Worm (Caenorhabditis elegans): ENCODE results near the gene dhs-24.

DNA sequence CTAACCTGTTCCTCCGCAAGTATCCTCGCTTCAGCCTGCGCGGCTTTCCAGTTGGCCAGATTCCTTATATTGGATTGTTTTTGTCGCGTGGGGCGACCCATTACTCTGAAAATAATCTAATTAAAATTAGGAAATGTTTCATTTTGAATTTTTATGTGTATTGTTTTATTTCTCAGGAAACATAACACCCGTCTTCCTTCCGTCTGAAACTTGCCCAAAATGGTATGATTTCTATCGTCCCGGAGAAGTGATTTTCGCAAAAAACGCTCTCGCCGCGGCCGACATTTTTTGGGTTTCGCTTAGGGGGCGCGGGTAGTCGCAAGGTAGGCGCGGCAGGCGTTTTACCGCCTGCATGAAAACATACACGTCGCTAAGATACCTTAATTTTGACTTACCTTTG lies 39.8 kb upstream of the dhs-24 start, which contains the start of gene clec-260:
- TF ChIP-seq lin-13 (tag; optimal IDR thresholded peaks at IDR 0.05) = no peak
- TF ChIP-seq mep-1 (tag; optimal IDR thresholded peaks at IDR 0.05) = no peak
- TF ChIP-seq M03D4.4 (tag; optimal IDR thresholded peaks at IDR 0.05) = no peak
- no peak for TF ChIP-seq unc-39 (tag; optimal IDR thresholded peaks at IDR 0.05)

Data from whole organism, mixed stage, embryonic.